Worm (Caenorhabditis elegans) whole organism, L2 larva: ENCODE results near the gene vha-7.

Source experiments
- F13H6.1 ChIP-seq: sonication (generic microtip); optimal IDR thresholded peaks from 2 replicates; lab custom pipeline; 2016; ENCODE audit warnings: missing genetic modification characterization, missing compliant biosample characterization
- Y55F3AM.14 ChIP-seq: fragments of 200-800 bp; sonication (Bioruptor generic); optimal IDR thresholded peaks from 2 replicates; lab custom pipeline; 2018; ENCODE audit warnings: mild to moderate bottlenecking, missing genetic modification characterization, missing compliant biosample characterization
- ceh-16 ChIP-seq: fragments of 150-350 bp; optimal IDR thresholded peaks from 2 replicates; lab custom pipeline; 2014; ENCODE audit warnings: missing biosample characterization, missing genetic modification characterization
- crh-2 ChIP-seq: sonication (generic microtip); optimal IDR thresholded peaks from 2 replicates; lab custom pipeline; 2017; ENCODE audit warnings: missing biosample characterization, missing genetic modification characterization
- dmd-4 ChIP-seq: sonication (generic microtip); optimal IDR thresholded peaks from 2 replicates; lab custom pipeline; 2017; ENCODE audit warnings: missing biosample characterization, missing genetic modification characterization
- elt-1 ChIP-seq: fragments of 150-350 bp; optimal IDR thresholded peaks from 2 replicates; lab custom pipeline; 2014; ENCODE audit warnings: missing biosample characterization, missing genetic modification characterization
- fos-1 ChIP-seq: fragments of 150-350 bp; optimal IDR thresholded peaks from 2 replicates; lab custom pipeline; 2014; ENCODE audit warnings: missing biosample characterization, missing genetic modification characterization
- gmeb-1 ChIP-seq: fragments of 150-350 bp; optimal IDR thresholded peaks from 2 replicates; lab custom pipeline; 2014; ENCODE audit warnings: missing biosample characterization, missing genetic modification characterization
- lin-13 ChIP-seq: fragments of 150-350 bp; optimal IDR thresholded peaks from 2 replicates; lab custom pipeline; 2014; ENCODE audit warnings: missing biosample characterization, missing genetic modification reagents, missing genetic modification characterization
- lin-39 ChIP-seq: fragments of 150-350 bp; optimal IDR thresholded peaks from 2 replicates; lab custom pipeline; 2014; ENCODE audit warnings: missing biosample characterization, missing genetic modification reagents, missing genetic modification characterization
- mab-5 ChIP-seq: fragments of 150-350 bp; optimal IDR thresholded peaks from 2 replicates; lab custom pipeline; 2014; ENCODE audit warnings: missing biosample characterization, missing genetic modification characterization
- mdl-1 ChIP-seq, 2 experiments: fragments of 150-350 bp in 1 of 2; sonication (generic microtip) in 1 of 2; optimal IDR thresholded peaks; 2 replicates each; lab custom pipeline; 2017; ENCODE audit warnings: missing biosample characterization in 2 of 2, missing genetic modification characterization in 2 of 2
- nhr-10 ChIP-seq: sonication (generic microtip); optimal IDR thresholded peaks from 2 replicates; lab custom pipeline; 2017; ENCODE audit warnings: missing biosample characterization, missing genetic modification characterization
- nhr-11 ChIP-seq: fragments of 150-350 bp; optimal IDR thresholded peaks from 2 replicates; lab custom pipeline; 2014; ENCODE audit warnings: missing biosample characterization, missing genetic modification characterization
- nhr-12 ChIP-seq: fragments of 150-350 bp; optimal IDR thresholded peaks from 2 replicates; lab custom pipeline; 2014; ENCODE audit warnings: missing biosample characterization, missing genetic modification characterization
- nhr-129 ChIP-seq: fragments of 150-350 bp; optimal IDR thresholded peaks from 2 replicates; lab custom pipeline; 2014; ENCODE audit warnings: missing biosample characterization, missing genetic modification characterization
- nhr-21 ChIP-seq: fragments of 150-350 bp; optimal IDR thresholded peaks from 2 replicates; lab custom pipeline; 2014; ENCODE audit warnings: missing biosample characterization, missing genetic modification characterization
- nhr-237 ChIP-seq: fragments of 150-350 bp; optimal IDR thresholded peaks from 2 replicates; lab custom pipeline; 2014; ENCODE audit warnings: missing biosample characterization, missing genetic modification characterization
- sem-4 ChIP-seq: fragments of 150-350 bp; optimal IDR thresholded peaks from 2 replicates; lab custom pipeline; 2014; ENCODE audit warnings: missing biosample characterization, missing genetic modification reagents, missing genetic modification characterization
- unc-39 ChIP-seq: fragments of 150-350 bp; optimal IDR thresholded peaks from 2 replicates; lab custom pipeline; 2014; ENCODE audit warnings: missing biosample characterization, missing genetic modification characterization
- zag-1 ChIP-seq: fragments of 150-350 bp; optimal IDR thresholded peaks from 2 replicates; lab custom pipeline; 2014; ENCODE audit warnings: missing biosample characterization, missing genetic modification characterization
- ztf-11 ChIP-seq: sonication (generic microtip); optimal IDR thresholded peaks from 2 replicates; lab custom pipeline; 2017; ENCODE audit warnings: missing biosample characterization, missing genetic modification characterization

Gene vha-7

ce11 chrIV:12698880-12699279 lies 58.6 kb downstream of the vha-7 start:
- TF ChIP-seq fos-1 (peak; percentile 79), crh-2 (tag; lab: Kevin White, UChicago) (no peak), nhr-21 (tag; lab: Kevin White, UChicago) (no peak), dmd-4 (tag; lab: Kevin White, UChicago) (no peak), gmeb-1 (tag; lab: Kevin White, UChicago) (peak; percentile 24), elt-1 (no peak), nhr-11 (tag; lab: Kevin White, UChicago) (no peak), F13H6.1 (peak; percentile 23), lin-13 (GFP tag; lab: Kevin White, UChicago) (no peak), ztf-11 (tag; lab: Kevin White, UChicago) (no peak), mab-5 (no peak), nhr-129 (tag; lab: Kevin White, UChicago) (no peak), zag-1 (tag; lab: Kevin White, UChicago) (no peak), Y55F3AM.14 (GFP tag; lab: Kevin White, UChicago) (no peak), lin-39 (tag; lab: Kevin White, UChicago) (no peak), ceh-16 (no peak), nhr-12 (no peak), sem-4 (no peak), mdl-1 (tag; optimal IDR thresholded peaks at IDR 0.05; lab: Kevin White, UChicago) (no peak)

ce11 chrIV:12700204-12700603 lies 59.9 kb downstream of the vha-7 start:
- TF ChIP-seq nhr-237 (tag; lab: Kevin White, UChicago) (no peak), unc-39 (no peak), nhr-10 (tag; lab: Kevin White, UChicago) (no peak), fos-1 (peak; percentile 75)
